Fruit fly (Drosophila melanogaster) whole organism, pupa: ENCODE results near the gene CG18095.

Source experiments
- CG10348 ChIP-seq: fragments of 200-800 bp; sonication (Bioruptor generic); IDR thresholded peaks from 2 replicates; pipeline ENCODE4 v1.3.6; 2022; ENCODE audit warnings: missing biosample characterization, missing genetic modification characterization
- CG12605 ChIP-seq: fragments of 200-800 bp; sonication (Bioruptor generic); IDR thresholded peaks from 2 replicates; pipeline ENCODE4 v1.3.6; 2022; ENCODE audit warnings: missing biosample characterization, missing genetic modification characterization
- CG13204 ChIP-seq: fragments of 200-800 bp; sonication (Bioruptor generic); optimal IDR thresholded peaks from 2 replicates; lab custom pipeline; 2018; ENCODE audit warnings: missing biosample characterization, mild to moderate bottlenecking, missing genetic modification characterization, moderate library complexity
- CG14655 ChIP-seq: fragments of 200-800 bp; sonication (Bioruptor generic); optimal IDR thresholded peaks from 3 replicates; lab custom pipeline; 2017; ENCODE audit warnings: mild to moderate bottlenecking, missing biosample characterization, missing genetic modification reagents, missing genetic modification characterization
- CG15710 ChIP-seq: fragments of 200-800 bp; sonication (Bioruptor generic); optimal IDR thresholded peaks from 2 replicates; lab custom pipeline; 2018; ENCODE audit warnings: missing biosample characterization, mild to moderate bottlenecking, missing genetic modification characterization, moderate library complexity
- CG17806 ChIP-seq: fragments of 200-800 bp; sonication (Bioruptor generic); optimal IDR thresholded peaks from 2 replicates; lab custom pipeline; 2018; ENCODE audit warnings: missing biosample characterization, mild to moderate bottlenecking, missing genetic modification characterization, moderate library complexity
- CG32121 ChIP-seq: fragments of 200-800 bp; sonication (Bioruptor generic); IDR thresholded peaks from 2 replicates; pipeline ENCODE4 v1.3.6; 2022; ENCODE audit warnings: missing biosample characterization, missing genetic modification characterization
- CG34367 ChIP-seq: fragments of 200-800 bp; sonication (Bioruptor generic); optimal IDR thresholded peaks from 2 replicates; lab custom pipeline; 2018; ENCODE audit warnings: missing biosample characterization, mild to moderate bottlenecking, missing genetic modification characterization
- CG4496 ChIP-seq: fragments of 200-800 bp; sonication (Bioruptor generic); IDR thresholded peaks from 3 replicates; pipeline ENCODE4 v1.3.6; 2022; ENCODE audit warnings: missing biosample characterization, missing genetic modification characterization
- CG8159 ChIP-seq: fragments of 200-800 bp; sonication (Bioruptor generic); optimal IDR thresholded peaks from 3 replicates; lab custom pipeline; 2018; ENCODE audit warnings: missing biosample characterization, mild to moderate bottlenecking, missing genetic modification characterization, moderate library complexity
- CG8301 ChIP-seq: fragments of 200-800 bp; sonication (Bioruptor generic); optimal IDR thresholded peaks from 2 replicates; lab custom pipeline; 2018; ENCODE audit warnings: missing biosample characterization, mild to moderate bottlenecking, missing genetic modification characterization
- CG9948 ChIP-seq: fragments of 200-800 bp; sonication (Bioruptor generic); optimal IDR thresholded peaks from 2 replicates; lab custom pipeline; 2018; ENCODE audit warnings: missing biosample characterization, mild to moderate bottlenecking, missing genetic modification characterization, moderate library complexity
- D1 ChIP-seq: fragments of 200-800 bp; sonication (Bioruptor generic); optimal IDR thresholded peaks from 2 replicates; lab custom pipeline; 2018; ENCODE audit warnings: missing biosample characterization, mild to moderate bottlenecking, missing genetic modification characterization, moderate library complexity
- EcR ChIP-seq: fragments of 200-800 bp; sonication (Bioruptor generic); optimal IDR thresholded peaks from 3 replicates; lab custom pipeline; 2019; ENCODE audit warnings: missing biosample characterization, missing genetic modification characterization, mild to moderate bottlenecking, moderate library complexity, missing genetic modification reagents
- Ets98B ChIP-seq: fragments of 200-800 bp; sonication (Bioruptor generic); IDR thresholded peaks from 2 replicates; pipeline ENCODE4 v1.3.6; 2022; ENCODE audit warnings: missing biosample characterization, missing genetic modification characterization
- Pif1A ChIP-seq: fragments of 200-800 bp; sonication (Bioruptor generic); optimal IDR thresholded peaks from 3 replicates; lab custom pipeline; 2016; ENCODE audit warnings: missing biosample characterization, missing genetic modification characterization
- Pif1B ChIP-seq: fragments of 200-800 bp; sonication (Bioruptor generic); optimal IDR thresholded peaks from 3 replicates; lab custom pipeline; 2016; ENCODE audit warnings: missing biosample characterization, missing genetic modification characterization
- Snoo ChIP-seq: fragments of 200-800 bp; sonication (Bioruptor generic); optimal IDR thresholded peaks from 3 replicates; lab custom pipeline; 2017; ENCODE audit warnings: missing biosample characterization, mild to moderate bottlenecking, missing genetic modification characterization, inconsistent platforms
- fd96Ca ChIP-seq: fragments of 200-800 bp; sonication (Bioruptor generic); IDR thresholded peaks from 3 replicates; pipeline ENCODE4 v1.3.6; 2022; ENCODE audit warnings: missing biosample characterization, missing genetic modification characterization
- gl ChIP-seq: fragments of 200-800 bp; sonication (Bioruptor generic); optimal IDR thresholded peaks from 2 replicates; lab custom pipeline; 2018; ENCODE audit warnings: missing biosample characterization, mild to moderate bottlenecking, missing genetic modification characterization
- rn ChIP-seq: fragments of 200-800 bp; sonication (Bioruptor generic); IDR thresholded peaks from 2 replicates; pipeline ENCODE4 v1.3.6; 2022; ENCODE audit warnings: missing biosample characterization, missing genetic modification characterization

CG18095 gene

DNA sequence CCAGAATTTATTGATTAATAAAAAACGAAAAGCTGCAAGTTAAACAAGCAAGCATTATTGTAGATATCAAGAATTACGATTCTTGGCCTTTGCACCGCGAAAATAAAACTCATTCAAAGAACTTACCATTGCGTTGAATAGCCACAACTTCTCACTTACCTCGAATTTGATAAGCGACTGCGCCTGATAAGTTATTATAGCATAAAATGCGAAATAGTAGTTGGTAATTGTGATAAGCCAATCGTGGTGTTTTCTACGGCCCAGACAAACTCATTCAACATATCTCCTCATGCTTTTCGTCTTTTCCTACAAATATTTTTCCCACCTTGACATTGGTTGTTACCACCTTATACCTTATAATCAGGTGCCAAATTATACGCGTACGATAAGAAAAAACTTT, 16.2 kb downstream of the CG18095 start:
- TF ChIP-seq Ets98B (GFP tag; lab: Robert Waterston, UW) = no peak
- no peak for TF ChIP-seq CG8301 (tag; lab: Kevin White, UChicago)
- TF ChIP-seq CG8159 = no peak
- TF ChIP-seq CG10348 (GFP tag; lab: Robert Waterston, UW) = no peak
- no peak for TF ChIP-seq EcR (GFP tag; lab: Kevin White, UChicago)
- TF ChIP-seq CG17806 (tag; lab: Kevin White, UChicago) = no peak
- TF ChIP-seq Pif1B (GFP tag; lab: Kevin White, UChicago) = no peak
- TF ChIP-seq CG32121 = no peak
- TF ChIP-seq CG9948 (tag; lab: Kevin White, UChicago) = no peak
- TF ChIP-seq CG13204 = no peak
- TF ChIP-seq rn = no peak
- no peak for TF ChIP-seq CG4496 (GFP tag; lab: Robert Waterston, UW)
- no peak for TF ChIP-seq CG34367 (tag; lab: Kevin White, UChicago)
- TF ChIP-seq D1 = no peak
- no peak for TF ChIP-seq CG14655 (GFP tag; lab: Kevin White, UChicago)
- TF ChIP-seq gl (tag; lab: Kevin White, UChicago) = no peak
- TF ChIP-seq fd96Ca (GFP tag; lab: Robert Waterston, UW) = no peak
- no peak for TF ChIP-seq Snoo (tag; lab: Kevin White, UChicago)

DNA sequence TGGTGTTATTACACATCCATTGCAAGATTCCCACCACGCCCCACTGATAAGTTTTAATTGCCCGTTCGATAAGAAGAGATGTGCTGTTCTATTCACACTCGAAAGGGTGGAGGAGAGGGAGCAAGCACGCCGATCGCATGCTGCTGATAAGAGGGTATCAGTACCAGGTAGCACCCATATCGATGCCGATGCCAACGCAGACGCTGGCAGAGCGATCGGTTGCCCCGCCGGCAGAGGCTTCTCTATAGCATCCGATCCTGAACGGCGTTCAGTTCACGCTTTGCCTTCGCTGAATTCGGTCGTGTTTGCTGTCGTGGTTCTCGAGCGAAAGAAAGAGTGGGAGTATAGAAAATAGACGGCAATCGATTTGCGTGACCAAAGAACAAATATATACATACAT, 17.9 kb downstream of the CG18095 start:
- TF ChIP-seq gl (tag; lab: Kevin White, UChicago) (no peak), CG8159 (no peak), Pif1A (GFP tag; lab: Kevin White, UChicago) (no peak), CG12605 (GFP tag; lab: Robert Waterston, UW) (no peak), EcR (GFP tag; lab: Kevin White, UChicago) (no peak), CG8301 (tag; lab: Kevin White, UChicago) (no peak), rn (no peak), CG10348 (GFP tag; lab: Robert Waterston, UW) (no peak), Snoo (tag; lab: Kevin White, UChicago) (no peak), CG34367 (tag; lab: Kevin White, UChicago) (no peak), CG4496 (GFP tag; lab: Robert Waterston, UW) (no peak), CG13204 (no peak), CG15710 (no peak), Ets98B (GFP tag; lab: Robert Waterston, UW) (no peak)

DNA sequence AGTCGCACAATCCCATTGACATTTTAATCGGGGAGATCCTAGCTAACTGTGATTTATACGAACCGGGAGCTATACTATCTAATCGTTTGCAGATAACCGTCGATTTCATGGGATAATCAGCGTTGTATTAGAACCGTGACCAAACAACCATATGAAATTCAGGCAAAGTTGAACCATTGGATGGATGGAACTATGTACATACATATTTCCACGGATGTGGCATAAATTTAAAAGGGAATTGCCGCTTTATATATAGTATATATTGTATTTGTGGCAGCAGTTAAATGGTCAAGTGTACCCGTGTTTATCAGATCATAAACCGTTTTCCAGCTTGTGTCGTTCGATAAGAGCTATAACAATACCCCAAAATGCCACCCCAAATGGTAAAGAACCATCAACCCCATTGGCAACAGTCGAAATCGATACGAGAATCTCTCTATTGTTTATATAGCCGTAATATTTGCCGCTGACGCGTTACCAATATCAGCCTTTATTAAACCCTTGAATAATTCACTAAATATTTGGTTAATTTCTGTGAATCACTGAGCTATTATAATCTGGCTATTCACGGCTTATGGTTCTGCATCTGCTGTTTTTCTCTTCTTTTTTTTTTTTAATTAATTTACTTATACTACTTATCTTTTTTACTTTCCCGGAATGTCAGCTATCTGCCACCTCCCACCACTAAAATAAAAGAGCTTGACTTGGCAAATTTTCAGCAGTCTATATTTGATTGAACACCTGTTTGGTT, 18.9 kb downstream of the CG18095 start, which contains the start of gene bgm:
bgm (plus strand) TSS at position 701 of the 751 bp plus-strand sequence.
- TF ChIP-seq CG4496 (GFP tag; lab: Robert Waterston, UW) (no peak), rn (no peak), D1 (no peak), CG8301 (tag; lab: Kevin White, UChicago) (no peak), CG14655 (GFP tag; lab: Kevin White, UChicago) (no peak), Ets98B (GFP tag; lab: Robert Waterston, UW) (no peak), EcR (GFP tag; lab: Kevin White, UChicago) (no peak), CG8159 (no peak), CG15710 (no peak), CG34367 (tag; lab: Kevin White, UChicago) (no peak), CG12605 (GFP tag; lab: Robert Waterston, UW) (no peak), fd96Ca (GFP tag; lab: Robert Waterston, UW) (no peak), CG9948 (tag; lab: Kevin White, UChicago) (no peak), Pif1A (GFP tag; lab: Kevin White, UChicago) (no peak)

DNA sequence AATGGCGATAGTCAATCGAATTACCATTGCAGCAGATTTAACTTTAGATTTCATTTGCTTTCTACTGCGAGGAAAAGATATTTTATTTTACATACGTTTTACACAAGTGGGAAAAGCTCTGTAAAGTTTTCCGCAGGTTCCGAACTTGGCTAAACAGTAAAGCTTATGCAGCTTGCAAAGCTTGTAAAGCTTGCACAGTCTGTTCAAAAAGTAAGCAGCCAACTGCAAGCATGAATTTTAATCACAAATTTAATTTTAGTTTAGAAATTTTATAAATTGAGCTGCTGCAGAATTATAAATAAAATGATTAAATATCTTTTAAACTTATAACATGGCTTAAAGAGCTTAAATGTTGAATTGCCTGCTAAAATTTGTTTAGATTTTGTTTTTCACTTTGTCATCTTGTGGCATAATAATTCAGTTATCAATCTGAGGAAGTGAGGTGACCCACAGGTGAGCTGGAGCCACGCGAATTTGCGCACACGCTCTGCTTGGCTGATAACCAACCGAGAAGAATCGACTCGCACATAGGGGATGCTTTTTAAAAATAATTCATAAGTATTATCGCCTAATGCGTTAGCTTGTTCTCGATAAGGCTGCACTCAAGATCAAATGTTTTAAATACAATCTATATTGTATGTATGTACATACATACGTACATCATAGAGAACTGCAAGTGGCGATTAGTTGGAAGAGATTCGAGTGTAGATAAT, 19.6 kb downstream of the CG18095 start:
- TF ChIP-seq CG13204 (no peak), CG12605 (GFP tag; lab: Robert Waterston, UW) (0 out of 2 replicates have a peak, but pooled peaks have one; percentile 27), CG32121 (no peak), CG17806 (tag; lab: Kevin White, UChicago) (no peak), CG4496 (GFP tag; lab: Robert Waterston, UW) (no peak), Snoo (tag; lab: Kevin White, UChicago) (peak; percentile 12), EcR (GFP tag; lab: Kevin White, UChicago) (no peak), CG8301 (tag; lab: Kevin White, UChicago) (no peak), CG8159 (peak; percentile 7), CG34367 (tag; lab: Kevin White, UChicago) (no peak), CG9948 (tag; lab: Kevin White, UChicago) (no peak), fd96Ca (GFP tag; lab: Robert Waterston, UW) (no peak), Ets98B (GFP tag; lab: Robert Waterston, UW) (peak; percentile 51; the same call in 1 of the 2 replicates), Pif1A (GFP tag; lab: Kevin White, UChicago) (peak; percentile 9), rn (no peak), gl (tag; lab: Kevin White, UChicago) (no peak), CG14655 (GFP tag; lab: Kevin White, UChicago) (peak; percentile 15), CG10348 (GFP tag; lab: Robert Waterston, UW) (no peak), CG15710 (no peak), Pif1B (GFP tag; lab: Kevin White, UChicago) (no peak), D1 (no peak)
- TF ChIP-seq, all 21 proteins: peak for 6

DNA sequence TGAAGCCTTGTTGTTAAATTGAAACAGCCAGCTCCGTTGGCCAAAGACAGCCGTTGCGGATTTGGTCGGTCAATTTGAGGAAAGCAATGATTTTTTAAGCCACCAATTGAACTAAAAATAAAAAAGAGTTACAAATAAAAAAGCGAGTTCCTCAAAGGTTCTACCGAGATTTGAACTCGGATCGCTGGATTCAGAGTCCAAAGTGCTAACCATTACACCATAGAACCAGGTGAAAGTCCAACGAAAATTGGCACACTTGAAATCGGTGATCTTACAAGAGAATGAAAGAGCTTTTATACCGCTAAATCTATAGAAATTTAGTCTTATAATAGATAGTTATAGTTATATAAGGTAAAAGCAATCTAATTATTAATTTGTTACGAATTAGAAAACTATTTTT, 20.9 kb downstream of the CG18095 start:
- TF ChIP-seq Pif1B (GFP tag; lab: Kevin White, UChicago) (no peak), Snoo (tag; lab: Kevin White, UChicago) (no peak), CG8159 (no peak), CG34367 (tag; lab: Kevin White, UChicago) (no peak), rn (no peak), CG15710 (no peak), CG4496 (GFP tag; lab: Robert Waterston, UW) (no peak), D1 (no peak), Ets98B (GFP tag; lab: Robert Waterston, UW) (no peak), fd96Ca (GFP tag; lab: Robert Waterston, UW) (no peak), CG8301 (tag; lab: Kevin White, UChicago) (no peak), CG9948 (tag; lab: Kevin White, UChicago) (no peak), CG12605 (GFP tag; lab: Robert Waterston, UW) (no peak), CG13204 (no peak), CG14655 (GFP tag; lab: Kevin White, UChicago) (no peak), EcR (GFP tag; lab: Kevin White, UChicago) (no peak)
